Worm (Caenorhabditis elegans) whole organism, L1 larva: ENCODE results near the gene cyp-14A3.

ENCODE experiments used
- C04F5.9 ChIP-seq: sonication (generic microtip); optimal IDR thresholded peaks from 2 replicates; lab custom pipeline; 2016; ENCODE audit warnings: missing genetic modification characterization, missing compliant biosample characterization
- C16A3.4 ChIP-seq: fragments of 150-350 bp; optimal IDR thresholded peaks from 2 replicates; lab custom pipeline; 2014; ENCODE audit warnings: missing biosample characterization, missing genetic modification characterization
- F16B12.6 ChIP-seq: fragments of 150-350 bp; optimal IDR thresholded peaks from 2 replicates; lab custom pipeline; 2014; ENCODE audit warnings: missing biosample characterization, missing genetic modification characterization
- aly-2 ChIP-seq: fragments of 150-350 bp; optimal IDR thresholded peaks from 2 replicates; lab custom pipeline; 2014; ENCODE audit warnings: missing biosample characterization, missing genetic modification characterization
- blmp-1 ChIP-seq: fragments of 150-350 bp; optimal IDR thresholded peaks from 2 replicates; lab custom pipeline; 2014; ENCODE audit warnings: missing biosample characterization, missing genetic modification characterization
- ceh-82 ChIP-seq, 3 experiments: fragments of 150-350 bp in 1 of 3; sonication (generic microtip) in 2 of 3; optimal IDR thresholded peaks; 2 replicates each; lab custom pipeline; 2014 to 2017; ENCODE audit warnings: missing biosample characterization in 3 of 3, missing genetic modification characterization in 3 of 3
- dpl-1 ChIP-seq, 3 experiments: fragments of 150-350 bp in 2 of 3; sonication (generic microtip) in 1 of 3; optimal IDR thresholded peaks; 2 replicates each; lab custom pipeline; 2014 to 2017; ENCODE audit warnings: missing biosample characterization in 3 of 3, missing genetic modification characterization in 3 of 3, missing genetic modification reagents in 3 of 3
- dsc-1 ChIP-seq: sonication (generic microtip); optimal IDR thresholded peaks from 2 replicates; lab custom pipeline; 2016; ENCODE audit warnings: mild to moderate bottlenecking, missing genetic modification characterization, missing compliant biosample characterization
- efl-3 ChIP-seq: fragments of 200-800 bp; sonication (Bioruptor generic); optimal IDR thresholded peaks from 2 replicates; lab custom pipeline; 2018; ENCODE audit warnings: mild to moderate bottlenecking, missing genetic modification characterization, missing compliant biosample characterization
- elt-2 ChIP-seq: sonication (generic microtip); optimal IDR thresholded peaks from 2 replicates; lab custom pipeline; 2016; ENCODE audit warnings: missing genetic modification characterization, mild to moderate bottlenecking, inconsistent platforms, missing compliant biosample characterization, missing genetic modification reagents
- elt-3 ChIP-seq, 6 experiments: fragments of 150-350 bp in 1 of 6; sonication (generic microtip); optimal IDR thresholded peaks; 2 replicates each; lab custom pipeline; 2017 to 2018; ENCODE audit warnings: missing biosample characterization in 6 of 6, missing genetic modification characterization in 6 of 6, inconsistent platforms in 1 of 6
- fkh-10 ChIP-seq: sonication (generic microtip); optimal IDR thresholded peaks from 2 replicates; lab custom pipeline; 2017; ENCODE audit warnings: missing biosample characterization, missing genetic modification reagents, missing genetic modification characterization
- fkh-4 ChIP-seq: sonication (generic microtip); optimal IDR thresholded peaks from 2 replicates; lab custom pipeline; 2016; ENCODE audit warnings: missing compliant biosample characterization, missing genetic modification characterization, borderline replicate concordance
- fkh-8 ChIP-seq: sonication (generic microtip); optimal IDR thresholded peaks from 2 replicates; lab custom pipeline; 2016; ENCODE audit warnings: mild to moderate bottlenecking, missing genetic modification characterization, missing compliant biosample characterization
- grh-1 ChIP-seq: fragments of 200-800 bp; sonication (Bioruptor generic); IDR thresholded peaks from 2 replicates; pipeline ENCODE4 v1.3.6; 2022; ENCODE audit warnings: missing genetic modification reagents, missing genetic modification characterization, missing compliant biosample characterization
- hlh-4 ChIP-seq: sonication (generic microtip); optimal IDR thresholded peaks from 2 replicates; lab custom pipeline; 2016; ENCODE audit warnings: mild to moderate bottlenecking, missing genetic modification characterization, missing compliant biosample characterization
- isw-1 ChIP-seq: fragments of 200-800 bp; sonication (Bioruptor generic); IDR thresholded peaks from 2 replicates; pipeline ENCODE4 v1.3.6; 2022; ENCODE audit warnings: missing genetic modification characterization, missing compliant biosample characterization
- jun-1 ChIP-seq: fragments of 150-350 bp; optimal IDR thresholded peaks from 2 replicates; lab custom pipeline; 2014; ENCODE audit warnings: missing biosample characterization, missing genetic modification reagents, missing genetic modification characterization
- lin-15B ChIP-seq: fragments of 150-350 bp; sonication (generic microtip); optimal IDR thresholded peaks from 3 replicates; lab custom pipeline; 2014; ENCODE audit warnings: missing biosample characterization, missing genetic modification characterization
- lin-35 ChIP-seq, 2 experiments: fragments of 150-350 bp; optimal IDR thresholded peaks; 2 replicates each; lab custom pipeline; 2014; ENCODE audit warnings: missing biosample characterization in 2 of 2, missing genetic modification characterization in 2 of 2, missing genetic modification reagents in 2 of 2
- lin-39 ChIP-seq: fragments of 150-350 bp; optimal IDR thresholded peaks from 2 replicates; lab custom pipeline; 2014; ENCODE audit warnings: missing biosample characterization, missing genetic modification reagents, missing genetic modification characterization
- nhr-11 ChIP-seq: fragments of 150-350 bp; optimal IDR thresholded peaks from 2 replicates; lab custom pipeline; 2014; ENCODE audit warnings: missing biosample characterization, missing genetic modification characterization
- nhr-20 ChIP-seq: sonication (generic microtip); optimal IDR thresholded peaks from 2 replicates; lab custom pipeline; 2016; ENCODE audit warnings: mild to moderate bottlenecking, missing genetic modification characterization, missing compliant biosample characterization
- nhr-237 ChIP-seq: fragments of 150-350 bp; optimal IDR thresholded peaks from 2 replicates; lab custom pipeline; 2014; ENCODE audit warnings: missing biosample characterization, missing genetic modification characterization
- nhr-47 ChIP-seq: sonication (generic microtip); optimal IDR thresholded peaks from 2 replicates; lab custom pipeline; 2016; ENCODE audit warnings: mild to moderate bottlenecking, missing genetic modification characterization, moderate library complexity, missing compliant biosample characterization
- nhr-76 ChIP-seq: sonication (generic microtip); optimal IDR thresholded peaks from 2 replicates; lab custom pipeline; 2017; ENCODE audit warnings: missing biosample characterization, missing genetic modification characterization
- nhr-77 ChIP-seq: fragments of 150-350 bp; optimal IDR thresholded peaks from 2 replicates; lab custom pipeline; 2014; ENCODE audit warnings: missing biosample characterization, missing genetic modification characterization
- nhr-84 ChIP-seq: sonication (generic microtip); optimal IDR thresholded peaks from 2 replicates; lab custom pipeline; 2017; ENCODE audit warnings: missing biosample characterization, missing genetic modification characterization
- nhr-90 ChIP-seq: sonication (generic microtip); optimal IDR thresholded peaks from 2 replicates; lab custom pipeline; 2016; ENCODE audit warnings: mild to moderate bottlenecking, missing genetic modification characterization, missing compliant biosample characterization; ENCODE audit not compliant: poor library complexity
- pag-3 ChIP-seq: sonication (generic microtip); optimal IDR thresholded peaks from 2 replicates; lab custom pipeline; 2017; ENCODE audit warnings: missing genetic modification characterization, mild to moderate bottlenecking, missing compliant biosample characterization, antibody characterized with exemption, borderline replicate concordance; ENCODE audit not compliant: insufficient read depth
- sox-4 ChIP-seq: sonication (generic microtip); optimal IDR thresholded peaks from 2 replicates; lab custom pipeline; 2016; ENCODE audit warnings: missing genetic modification characterization, missing compliant biosample characterization
- sptf-1 ChIP-seq: fragments of 150-350 bp; optimal IDR thresholded peaks from 2 replicates; lab custom pipeline; 2014; ENCODE audit warnings: missing biosample characterization, missing genetic modification characterization
- sup-37 ChIP-seq: fragments of 200-800 bp; sonication (Bioruptor generic); optimal IDR thresholded peaks from 2 replicates; lab custom pipeline; 2018; ENCODE audit warnings: mild to moderate bottlenecking, missing genetic modification characterization, missing compliant biosample characterization
- swsn-7 ChIP-seq: sonication (generic microtip); optimal IDR thresholded peaks from 2 replicates; lab custom pipeline; 2016; ENCODE audit warnings: missing genetic modification characterization, missing compliant biosample characterization
- tlp-1 ChIP-seq: fragments of 150-350 bp; optimal IDR thresholded peaks from 2 replicates; lab custom pipeline; 2014; ENCODE audit warnings: missing biosample characterization, missing genetic modification characterization
- unc-130 ChIP-seq: fragments of 150-350 bp; optimal IDR thresholded peaks from 2 replicates; lab custom pipeline; 2017; ENCODE audit warnings: missing biosample characterization, missing genetic modification characterization, inconsistent platforms
- unc-86 ChIP-seq: sonication (generic microtip); optimal IDR thresholded peaks from 2 replicates; lab custom pipeline; 2016; ENCODE audit warnings: missing genetic modification characterization, missing compliant biosample characterization
- unc-98 ChIP-seq: fragments of 200-800 bp; sonication (Bioruptor generic); IDR thresholded peaks from 2 replicates; pipeline ENCODE4 v1.3.6; 2022; ENCODE audit warnings: missing genetic modification characterization, missing compliant biosample characterization
- vab-15 ChIP-seq: sonication (generic microtip); optimal IDR thresholded peaks from 2 replicates; lab custom pipeline; 2017; ENCODE audit warnings: missing genotype, mild to moderate bottlenecking, missing genetic modification characterization, missing compliant biosample characterization
- xbp-1 ChIP-seq: sonication (generic microtip); optimal IDR thresholded peaks from 2 replicates; lab custom pipeline; 2016; ENCODE audit warnings: missing genetic modification characterization, missing compliant biosample characterization
- zag-1 ChIP-seq: fragments of 150-350 bp; optimal IDR thresholded peaks from 2 replicates; lab custom pipeline; 2014; ENCODE audit warnings: missing biosample characterization, missing genetic modification characterization
- ztf-11 ChIP-seq, 2 experiments: sonication (generic microtip); optimal IDR thresholded peaks; 2 replicates each; lab custom pipeline; 2016 to 2017; ENCODE audit warnings: missing genetic modification characterization in 2 of 2, missing biosample characterization in 1 of 2, missing compliant biosample characterization in 1 of 2

cyp-14A3 gene

DNA sequence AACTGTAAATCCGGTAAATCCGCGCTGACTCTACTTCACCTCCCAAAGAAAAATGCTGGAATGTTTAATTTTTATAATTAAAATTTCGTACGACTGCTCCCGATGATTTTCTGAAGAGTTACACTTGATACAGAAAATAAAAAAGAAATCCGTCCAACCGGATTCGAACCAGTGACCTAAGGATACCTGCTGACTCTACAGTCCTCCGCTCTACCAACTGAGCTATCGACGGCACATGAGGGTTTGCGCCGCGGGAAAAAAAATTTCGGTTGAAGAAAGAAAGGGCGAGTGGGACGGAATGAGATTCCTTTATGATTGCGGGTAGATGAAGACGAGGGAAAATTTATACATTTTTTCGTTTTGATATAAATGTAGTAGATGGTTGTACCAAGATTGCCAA, 10.6 kb upstream of the cyp-14A3 start:
- TF ChIP-seq dsc-1 (tag; lab: Kevin White, UChicago) (no peak), efl-3 (GFP tag; lab: Kevin White, UChicago) (no peak), zag-1 (tag; lab: Kevin White, UChicago) (no peak), ceh-82 (tag; optimal IDR thresholded peaks at IDR 0.05; lab: Kevin White, UChicago) (no peak)

DNA sequence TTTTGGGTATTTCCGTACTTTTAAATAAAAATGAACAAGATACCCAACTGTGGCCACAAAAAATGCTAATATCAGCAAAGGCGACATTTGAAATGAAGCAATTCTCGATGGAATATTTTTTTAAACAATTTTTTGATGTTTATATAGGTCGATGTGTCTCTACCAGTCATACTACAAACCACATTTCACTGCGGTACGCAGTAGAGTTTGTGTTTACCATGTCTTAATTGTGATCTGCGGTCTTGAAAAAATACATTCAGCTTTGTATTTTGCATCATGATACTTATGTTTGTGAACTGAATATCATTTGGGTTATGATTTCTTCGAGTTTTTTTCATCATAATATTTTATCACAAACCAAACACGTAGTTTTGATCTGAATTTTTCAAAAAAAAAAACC, 10.1 kb upstream of the cyp-14A3 start, which contains the start of gene cyp-14A4:
Gene cyp-14A4, minus strand, starts transcription at position 107 of the 400 bp plus-strand sequence.
- no peak for TF ChIP-seq ztf-11 (tag; optimal IDR thresholded peaks at IDR 0.05; lab: Kevin White, UChicago)
- TF ChIP-seq elt-2 (tag; lab: Kevin White, UChicago), result no peak
- no peak for TF ChIP-seq vab-15 (tag; lab: Kevin White, UChicago)
- no peak for TF ChIP-seq nhr-237 (tag; lab: Kevin White, UChicago)
- no peak for TF ChIP-seq tlp-1 (tag; lab: Kevin White, UChicago)
- no peak for TF ChIP-seq dpl-1 (GFP tag; optimal IDR thresholded peaks at IDR 0.05; lab: Kevin White, UChicago)
- no peak for TF ChIP-seq fkh-10 (GFP tag; lab: Kevin White, UChicago)
- TF ChIP-seq blmp-1 (tag; lab: Kevin White, UChicago), result no peak
- no peak for TF ChIP-seq C04F5.9 (tag; lab: Kevin White, UChicago)
- TF ChIP-seq fkh-4 (tag; lab: Kevin White, UChicago), result no peak
- no peak for TF ChIP-seq sox-4
- no peak for TF ChIP-seq sup-37
- TF ChIP-seq nhr-84, result no peak
- TF ChIP-seq, all 84 proteins: peak for 0

DNA sequence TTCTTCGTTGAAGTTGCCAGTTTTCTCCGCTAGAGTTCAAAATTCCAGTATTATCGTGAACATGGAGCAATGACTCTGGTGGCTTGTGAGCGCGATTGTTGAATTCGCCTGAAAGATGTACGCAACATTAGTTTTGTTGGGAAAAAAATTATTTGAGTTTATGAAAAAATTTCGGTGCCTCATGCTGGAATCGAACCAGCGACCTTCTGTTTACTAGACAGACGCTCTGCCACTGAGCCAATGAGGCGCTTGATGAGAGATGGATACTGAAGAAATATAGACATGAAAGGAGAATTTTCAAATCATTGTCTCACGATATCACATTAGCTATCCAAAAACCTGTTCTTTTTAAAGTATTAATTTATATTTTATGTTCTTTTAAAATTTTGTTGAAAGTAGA, 9.5 kb upstream of the cyp-14A3 start:
- no peak for TF ChIP-seq nhr-76 (tag; lab: Kevin White, UChicago)
- TF ChIP-seq lin-35 (GFP tag; optimal IDR thresholded peaks at IDR 0.05; lab: Kevin White, UChicago), result peak in 1 of 2 experiments; percentile 13
- TF ChIP-seq elt-2 (tag; lab: Kevin White, UChicago), result no peak
- TF ChIP-seq swsn-7, result no peak
- TF ChIP-seq grh-1 (GFP tag; lab: Robert Waterston, UW), result no peak
- TF ChIP-seq unc-86, result no peak
- TF ChIP-seq fkh-8 (tag; lab: Kevin White, UChicago), result no peak
- TF ChIP-seq C04F5.9 (tag; lab: Kevin White, UChicago), result no peak
- no peak for TF ChIP-seq pag-3
- TF ChIP-seq unc-98 (GFP tag; lab: Robert Waterston, UW), result no peak
- no peak for TF ChIP-seq nhr-11 (tag; lab: Kevin White, UChicago)
- TF ChIP-seq hlh-4 (tag; lab: Kevin White, UChicago), result no peak
- TF ChIP-seq nhr-84, result no peak
- no peak for TF ChIP-seq aly-2
- TF ChIP-seq nhr-90, result peak; percentile 12
- TF ChIP-seq ceh-82 (tag; optimal IDR thresholded peaks at IDR 0.05; lab: Kevin White, UChicago), result peak in 1 of 3 experiments; percentile 2
- no peak for TF ChIP-seq C16A3.4 (tag; lab: Kevin White, UChicago)
- TF ChIP-seq efl-3 (GFP tag; lab: Kevin White, UChicago), result no peak
- TF ChIP-seq jun-1, result no peak
- peak; percentile 13 for TF ChIP-seq nhr-20 (tag; lab: Kevin White, UChicago)
- TF ChIP-seq lin-39, result no peak
- no peak for TF ChIP-seq fkh-4 (tag; lab: Kevin White, UChicago)

DNA sequence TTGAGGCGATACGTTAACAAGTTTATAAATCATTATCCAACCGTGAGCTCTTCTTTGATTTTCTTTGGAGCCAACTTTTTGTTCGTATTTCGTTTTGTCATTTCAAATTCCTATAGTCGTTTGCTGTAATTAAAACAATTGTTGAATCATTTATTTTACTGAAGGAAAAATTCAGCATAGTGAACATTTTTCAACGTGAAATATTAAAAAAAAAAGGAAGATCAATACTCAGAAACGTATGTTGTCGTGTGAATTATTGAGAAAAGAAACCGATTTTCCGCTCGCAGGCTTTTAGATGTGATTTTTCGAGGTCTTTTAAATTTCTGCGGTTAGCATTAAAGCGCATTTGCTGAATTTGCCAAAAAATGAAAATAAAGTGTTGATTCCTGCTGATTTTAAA, 4.9 kb upstream of the cyp-14A3 start, which contains the start of gene phf-33:
Gene phf-33, minus strand, starts transcription at position 101 of the 400 bp plus-strand sequence.
- no peak for TF ChIP-seq lin-15B
- TF ChIP-seq nhr-77 (tag; lab: Kevin White, UChicago), result no peak
- TF ChIP-seq unc-130 (tag; lab: Kevin White, UChicago), result no peak
- no peak for TF ChIP-seq isw-1 (GFP tag; lab: Robert Waterston, UW)
- TF ChIP-seq elt-3 (tag; optimal IDR thresholded peaks at IDR 0.05; lab: Kevin White, UChicago), result no peak
- TF ChIP-seq nhr-47 (tag; lab: Kevin White, UChicago), result no peak
- TF ChIP-seq lin-35 (GFP tag; optimal IDR thresholded peaks at IDR 0.05; lab: Kevin White, UChicago), result no peak
- TF ChIP-seq zag-1 (tag; lab: Kevin White, UChicago), result no peak
- no peak for TF ChIP-seq nhr-90
- no peak for TF ChIP-seq dpl-1 (GFP tag; optimal IDR thresholded peaks at IDR 0.05; lab: Kevin White, UChicago)
- no peak for TF ChIP-seq fkh-4 (tag; lab: Kevin White, UChicago)
- no peak for TF ChIP-seq xbp-1
- TF ChIP-seq efl-3 (GFP tag; lab: Kevin White, UChicago), result no peak
- TF ChIP-seq lin-39, result no peak
- TF ChIP-seq sptf-1 (tag; lab: Kevin White, UChicago), result no peak
- no peak for TF ChIP-seq F16B12.6 (tag; lab: Kevin White, UChicago)
